Fruit fly (Drosophila melanogaster): ENCODE measurements around the gene CG46412.
"Not testable (repeated sequence)": the region's sequence is repeated elsewhere in the genome, so short reads cannot be mapped to it uniquely, and the experiment has no call there.

CG46412 gene

DNA sequence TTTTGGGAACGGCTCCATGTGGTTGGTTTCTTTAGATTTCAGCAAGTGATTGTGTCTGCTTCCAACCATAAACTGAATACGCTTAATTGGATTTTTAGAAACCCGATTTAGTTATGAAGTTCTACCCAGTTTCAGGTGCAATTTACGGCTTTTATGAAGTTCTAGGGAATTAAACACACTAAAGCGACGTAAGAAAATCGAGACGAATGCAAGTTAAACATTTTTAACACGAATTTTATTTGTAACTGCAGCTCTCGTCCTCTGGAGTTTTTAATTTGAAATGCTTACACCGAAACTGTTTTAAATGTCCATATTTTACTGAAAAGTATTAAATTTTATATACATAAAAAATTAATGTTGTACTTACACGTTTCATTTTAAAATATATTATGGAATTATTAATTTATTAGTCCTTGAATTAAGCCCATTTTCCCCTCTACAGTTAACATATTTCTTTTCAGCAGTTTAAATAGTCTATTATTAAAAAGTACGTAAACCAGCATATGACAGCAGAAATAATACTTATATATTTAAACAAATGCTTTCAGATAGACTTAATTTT is at the start of gene CG46412, which contains the start of gene CG33267:
Gene CG46412, minus strand, starts transcription at position 101 of the 562 bp plus-strand sequence.
Gene CG33267, plus strand, starts transcription at position 512 of the 562 bp plus-strand sequence.
- TF ChIP-seq CG8478 (optimal IDR thresholded peaks at IDR 0.05) (no peak), CTCF (optimal IDR thresholded peaks at IDR 0.05) (no peak)

DNA sequence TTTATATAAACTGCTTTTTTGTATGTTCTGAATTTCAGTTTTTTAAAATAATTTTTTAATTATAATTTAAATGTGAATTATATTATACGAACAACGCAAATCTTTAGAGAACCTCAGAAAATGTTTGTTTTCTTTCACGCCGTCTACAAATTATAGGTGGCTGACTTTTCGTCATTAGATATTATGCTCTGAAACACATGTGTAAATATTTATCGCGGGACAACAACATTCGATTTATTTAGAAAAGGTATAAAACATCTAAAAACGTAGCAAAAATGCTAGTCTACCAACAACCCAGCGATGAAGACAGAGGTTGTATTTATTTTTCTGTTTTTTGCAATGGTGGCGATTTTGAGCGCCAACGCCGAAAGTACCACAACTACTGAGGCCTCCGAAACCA is 46.0 kb upstream of the CG46412 start, which contains the start of gene CG42832:
Gene CG42832, plus strand, starts transcription at position 301 of the 400 bp plus-strand sequence.
- TF ChIP-seq CG8478 (optimal IDR thresholded peaks at IDR 0.05) (no peak), CTCF (optimal IDR thresholded peaks at IDR 0.05) (no peak)

DNA sequence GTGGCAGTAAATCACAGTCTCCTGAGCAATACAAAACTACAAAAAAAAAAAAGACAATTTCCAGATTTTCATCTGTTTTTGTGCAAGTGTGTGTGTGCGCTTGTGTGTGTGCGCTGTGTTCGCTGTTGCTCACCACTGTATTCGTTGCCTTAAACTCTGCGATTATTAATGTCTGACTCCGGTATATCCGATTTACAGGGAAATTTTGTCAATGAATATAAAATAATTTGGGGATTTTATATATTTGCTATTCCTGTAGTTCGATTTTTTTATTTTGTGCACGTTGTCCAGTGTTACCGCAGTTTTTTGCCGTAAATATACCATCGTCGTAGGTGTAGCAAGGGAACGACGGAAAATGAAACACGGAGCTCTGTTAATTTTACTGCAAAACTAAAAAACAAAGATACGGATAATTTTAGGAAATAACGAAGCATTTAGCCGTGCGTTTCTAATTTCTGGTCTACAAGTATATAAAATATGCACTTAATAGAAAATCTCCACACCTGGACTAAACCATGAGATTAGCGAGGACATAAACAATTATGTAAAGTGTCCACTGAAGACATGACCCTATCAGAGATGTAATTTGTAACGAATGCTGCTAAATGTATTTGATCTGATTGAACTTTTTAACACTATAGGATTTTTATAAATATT is 45.4 kb upstream of the CG46412 start, which contains the start of gene Duba:
Gene Duba, minus strand, starts transcription at position 313 of the 657 bp plus-strand sequence.
- TF ChIP-seq CG8478 (optimal IDR thresholded peaks at IDR 0.05), result no peak
- TF ChIP-seq CTCF (optimal IDR thresholded peaks at IDR 0.05), result no peak

DNA sequence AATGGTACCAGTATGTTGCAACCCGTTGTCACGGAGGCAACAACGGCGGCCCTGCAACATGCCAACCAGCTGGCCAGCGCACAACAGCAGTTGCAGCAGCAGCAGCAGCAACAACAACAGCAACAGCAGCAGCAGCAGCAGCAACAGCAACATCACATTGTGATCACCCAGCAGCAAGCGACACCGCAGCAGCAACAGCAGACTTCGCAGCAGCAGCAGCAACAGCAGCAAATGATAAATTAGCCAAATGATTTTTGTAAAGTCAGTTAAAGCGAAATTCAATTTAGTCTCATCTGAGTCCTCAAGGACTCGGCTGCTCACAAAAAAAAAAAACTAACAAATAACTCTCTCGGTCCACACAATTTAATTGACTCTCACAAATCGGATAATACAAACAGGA is 40.4 kb upstream of the CG46412 start:
- no peak for TF ChIP-seq CTCF (optimal IDR thresholded peaks at IDR 0.05)
- TF ChIP-seq CG8478 (optimal IDR thresholded peaks at IDR 0.05), result no peak

DNA sequence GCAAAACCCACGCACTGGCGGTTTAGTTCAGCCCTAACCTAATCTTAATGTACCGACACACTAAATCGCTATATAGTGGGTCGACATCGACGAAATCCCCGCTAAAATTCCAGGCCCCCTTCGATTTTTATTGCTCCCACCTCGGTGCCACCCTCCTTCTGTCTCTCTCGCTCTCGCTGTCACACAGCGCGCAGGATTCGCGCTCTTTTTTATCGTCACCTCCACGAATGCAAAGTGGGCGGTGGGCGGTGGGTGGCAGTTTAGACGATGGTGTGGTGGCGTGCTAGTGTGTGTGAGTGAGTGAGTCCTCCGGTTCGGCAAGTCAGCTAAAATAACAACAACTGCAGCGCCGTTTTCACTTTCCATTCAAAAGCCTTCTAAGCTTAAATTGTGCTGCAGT is 38.2 kb upstream of the CG46412 start:
- TF ChIP-seq CTCF (optimal IDR thresholded peaks at IDR 0.05) (no peak), CG8478 (optimal IDR thresholded peaks at IDR 0.05) (no peak)

DNA sequence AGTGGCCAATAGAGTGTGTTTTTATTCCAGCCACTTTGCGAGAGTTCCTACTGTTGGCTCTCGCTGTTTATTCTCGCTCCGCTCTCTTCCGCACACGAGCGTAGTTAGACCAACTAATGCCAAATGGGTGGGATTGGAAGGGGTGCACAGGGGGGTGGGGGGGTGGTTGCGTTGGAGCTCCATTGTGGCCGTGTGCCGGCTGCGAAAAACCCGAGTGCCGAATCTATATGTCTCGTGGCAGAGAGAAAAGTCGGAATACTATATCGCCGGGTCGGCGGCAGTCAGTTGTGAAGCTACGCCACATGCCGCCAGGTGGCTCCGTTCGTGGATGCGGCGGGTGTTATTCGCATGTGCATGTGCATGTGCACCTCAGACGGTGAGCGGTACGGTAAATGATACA is 37.3 kb upstream of the CG46412 start:
- no peak for TF ChIP-seq CTCF (optimal IDR thresholded peaks at IDR 0.05)
- no peak for TF ChIP-seq CG8478 (optimal IDR thresholded peaks at IDR 0.05)

DNA sequence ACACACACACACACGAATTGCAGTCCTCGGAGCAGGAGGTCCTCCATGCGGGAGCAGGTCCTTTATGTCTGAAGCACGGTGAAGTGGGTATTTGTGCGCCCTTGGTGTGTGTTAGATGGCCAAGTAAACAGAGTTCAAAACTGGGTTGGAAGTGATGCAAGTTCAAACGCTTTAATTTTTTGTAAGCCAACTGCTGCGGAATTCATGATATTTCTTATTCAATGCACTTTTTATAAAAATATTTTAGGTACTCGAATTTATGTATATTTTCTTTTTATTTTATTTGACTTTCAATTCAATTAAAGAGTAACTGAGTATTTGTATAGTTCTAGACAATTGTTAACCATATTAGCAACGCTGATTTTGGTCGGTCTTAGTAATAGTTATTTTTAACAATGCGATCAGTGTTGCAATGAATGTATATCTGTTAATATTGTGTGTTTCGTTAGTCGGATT is 36.1 kb upstream of the CG46412 start, which contains the start of the genes CG14137 and CG46394:
Gene CG14137, minus strand, starts transcription at position 101 of the 456 bp plus-strand sequence.
Gene CG46394, plus strand, starts transcription at position 406 of the 456 bp plus-strand sequence.
- TF ChIP-seq CG8478 (optimal IDR thresholded peaks at IDR 0.05), result no peak
- no peak for TF ChIP-seq CTCF (optimal IDR thresholded peaks at IDR 0.05)

DNA sequence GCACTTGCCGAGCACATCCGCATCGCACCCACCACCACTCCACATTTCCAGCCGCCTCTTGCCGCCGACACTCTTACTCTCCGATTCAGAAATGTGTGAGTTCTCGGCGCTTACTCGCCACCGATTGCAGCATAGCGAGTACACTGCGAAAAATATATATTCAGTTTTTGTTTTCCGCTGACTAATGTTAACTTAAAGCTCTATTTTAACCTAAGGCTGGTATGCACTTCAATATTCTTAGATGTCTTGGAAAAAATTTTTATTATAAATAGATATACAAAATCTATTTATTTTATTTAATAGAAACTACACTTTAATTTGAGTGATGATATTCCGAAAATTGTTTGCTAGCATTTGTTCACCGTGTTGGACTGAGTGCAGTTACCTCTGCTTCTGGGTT is 35.4 kb upstream of the CG46412 start:
- TF ChIP-seq CTCF (optimal IDR thresholded peaks at IDR 0.05) (no peak), CG8478 (optimal IDR thresholded peaks at IDR 0.05) (no peak)

DNA sequence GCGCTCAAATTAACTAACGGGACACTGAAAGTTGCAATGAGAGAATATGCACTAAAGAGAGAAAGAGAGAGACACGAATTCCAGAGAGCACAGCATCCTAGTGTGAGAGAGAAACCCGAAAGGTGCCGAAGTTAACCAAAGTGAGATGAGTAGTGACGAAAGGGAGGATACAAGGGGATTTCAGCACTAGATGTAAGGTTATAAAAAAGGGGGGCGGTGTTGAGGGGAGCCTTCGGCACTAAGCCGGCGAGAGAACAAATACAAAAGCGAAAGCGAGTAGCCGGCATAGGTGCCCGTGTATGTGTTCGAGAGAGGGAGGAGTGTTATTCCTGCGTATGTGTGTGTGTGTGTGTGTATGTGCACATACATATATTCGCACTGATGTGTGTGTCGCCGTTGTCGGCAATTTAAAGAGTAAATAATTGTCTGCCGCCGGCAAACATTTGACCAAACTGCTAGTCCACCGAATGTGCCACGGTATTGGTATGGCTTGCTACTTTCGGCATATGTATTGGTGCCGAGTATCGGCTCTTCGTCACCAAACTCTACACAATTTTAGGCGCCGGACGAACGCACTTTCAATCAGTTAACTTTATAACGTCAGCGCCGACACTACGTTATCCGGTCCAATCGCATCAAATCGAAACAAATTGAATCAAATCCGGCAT is 32.8 kb upstream of the CG46412 start, which contains the start of gene CG7368:
Gene CG7368, plus strand, starts transcription at position 618 of the 668 bp plus-strand sequence.
- TF ChIP-seq CG8478 (optimal IDR thresholded peaks at IDR 0.05), result no peak
- TF ChIP-seq CTCF (optimal IDR thresholded peaks at IDR 0.05), result no peak

DNA sequence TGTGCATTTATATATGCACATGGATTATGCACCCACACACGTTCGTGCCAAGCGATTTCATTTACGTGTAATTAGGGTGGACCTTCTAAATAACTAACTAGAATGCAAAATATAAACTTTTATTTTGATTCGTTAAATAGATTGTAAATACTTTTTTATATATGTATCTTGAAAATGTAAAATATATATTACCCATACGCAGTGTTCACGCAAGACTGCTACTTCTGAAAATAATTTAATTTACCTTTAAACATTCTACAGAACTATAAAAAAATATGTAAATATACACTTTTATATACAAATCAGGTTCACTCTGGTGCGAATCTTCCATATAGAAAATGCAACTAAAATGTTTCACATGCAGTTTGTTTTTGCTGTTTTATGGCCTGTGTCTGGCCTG is 29.9 kb upstream of the CG46412 start:
- no peak for TF ChIP-seq CTCF (optimal IDR thresholded peaks at IDR 0.05)
- no peak for TF ChIP-seq CG8478 (optimal IDR thresholded peaks at IDR 0.05)

DNA sequence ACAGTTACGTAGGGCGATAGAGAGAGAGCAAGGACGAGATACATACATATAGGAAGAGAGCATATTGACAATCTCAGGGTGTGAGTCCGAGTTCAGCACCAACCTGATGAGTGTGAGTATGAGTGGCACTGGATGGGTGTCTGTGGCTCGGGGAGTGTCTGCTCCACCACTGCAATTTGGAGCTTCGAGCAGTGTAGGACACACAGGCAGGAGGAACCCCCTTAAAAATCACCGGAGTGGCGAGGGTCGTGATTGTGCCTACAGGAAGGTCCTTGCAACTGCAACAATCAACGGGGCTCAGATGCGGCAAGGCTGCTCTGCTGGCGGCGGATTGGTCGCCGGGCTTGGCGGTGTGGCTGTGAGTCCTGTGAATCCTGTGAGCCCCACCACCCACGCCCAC is 27.9 kb upstream of the CG46412 start:
- TF ChIP-seq CTCF (optimal IDR thresholded peaks at IDR 0.05) (no peak), CG8478 (optimal IDR thresholded peaks at IDR 0.05) (no peak)

DNA sequence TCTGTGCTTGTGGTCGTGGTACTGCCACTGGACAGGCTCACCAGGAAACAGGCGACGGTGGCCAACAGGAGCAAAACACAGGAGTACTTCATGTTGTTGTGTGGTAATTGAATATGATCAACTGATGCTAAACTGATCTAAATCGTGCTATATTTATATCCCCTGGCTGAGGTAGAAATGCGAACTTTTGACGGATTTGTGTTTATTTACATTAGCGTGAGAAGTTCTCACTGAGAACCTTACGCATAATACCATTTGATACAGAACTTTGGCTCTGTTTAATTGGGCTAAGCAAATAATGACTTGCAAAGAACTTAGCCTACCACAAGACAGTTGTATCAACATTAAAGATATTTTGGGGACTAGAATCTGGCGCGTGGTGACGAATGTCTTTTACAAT is 27.3 kb upstream of the CG46412 start, which contains the start of gene CG33268:
Gene CG33268, minus strand, starts transcription at position 101 of the 400 bp plus-strand sequence.
- no peak for TF ChIP-seq CG8478 (optimal IDR thresholded peaks at IDR 0.05)

DNA sequence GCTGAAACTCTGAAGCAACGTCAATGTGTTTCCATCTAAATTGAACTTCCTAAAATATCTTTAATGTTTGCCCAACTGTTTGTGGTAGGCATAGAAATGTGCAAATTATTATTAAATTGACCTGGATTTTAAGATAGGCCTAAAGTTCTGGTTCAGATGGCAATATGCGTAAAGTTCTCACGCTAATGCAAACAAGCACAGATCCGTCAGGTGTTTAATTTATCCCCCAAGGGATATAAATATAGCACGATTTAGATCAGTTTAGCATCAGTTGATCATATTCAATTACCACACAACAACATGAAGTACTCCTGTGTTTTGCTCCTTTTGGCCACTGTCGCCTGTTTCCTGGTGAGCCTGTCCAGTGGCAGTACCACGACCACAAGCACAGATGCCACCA is 25.5 kb upstream of the CG46412 start, which contains the start of gene CG7377:
Gene CG7377, plus strand, starts transcription at position 301 of the 400 bp plus-strand sequence.
- TF ChIP-seq CTCF, CG8478 (optimal IDR thresholded peaks at IDR 0.05): not testable (repeated sequence)

DNA sequence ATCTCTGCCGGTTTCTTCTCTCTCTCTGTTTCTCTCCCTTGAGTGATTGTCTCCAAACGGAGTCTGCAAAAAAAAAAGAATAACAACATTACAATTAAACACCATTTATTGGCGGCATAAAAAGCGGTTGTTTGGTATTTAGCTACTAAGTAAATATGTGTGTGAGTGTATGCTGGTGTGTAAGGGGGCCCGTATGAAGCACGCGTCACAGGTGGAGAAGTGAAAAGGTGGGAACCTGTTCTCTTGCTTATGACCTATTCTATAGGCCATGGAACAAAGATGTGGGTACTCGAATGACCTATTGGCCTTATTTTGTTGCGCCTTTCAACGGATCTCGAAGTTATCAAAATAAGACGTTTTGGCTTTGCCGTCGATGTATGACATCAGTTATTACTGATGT is 24.7 kb upstream of the CG46412 start:
- TF ChIP-seq CG8478 (optimal IDR thresholded peaks at IDR 0.05) (no peak), CTCF (optimal IDR thresholded peaks at IDR 0.05) (no peak)
